Fruit fly (Drosophila melanogaster): ENCODE data around the gene nompB.

The nompB gene

dm6 chr2L:21620527-21620926 is 31.3 kb upstream of the nompB start:
- TF ChIP-seq CG17806 (tag; optimal IDR thresholded peaks at IDR 0.05): no peak
- no peak for TF ChIP-seq CG12605 (GFP tag; IDR thresholded peaks at IDR 0.05)
- TF ChIP-seq CG8159 (tag; optimal IDR thresholded peaks at IDR 0.05): no peak
- no peak for TF ChIP-seq CG14655 (GFP tag; optimal IDR thresholded peaks at IDR 0.05)
- TF ChIP-seq gl (tag; optimal IDR thresholded peaks at IDR 0.05): no peak
- TF ChIP-seq Ets98B (GFP tag; IDR thresholded peaks at IDR 0.05): no peak
- no peak for TF ChIP-seq CG10348 (GFP tag; IDR thresholded peaks at IDR 0.05)
- TF ChIP-seq rn (GFP tag; IDR thresholded peaks at IDR 0.05): no peak
- no peak for TF ChIP-seq CG9948 (tag; optimal IDR thresholded peaks at IDR 0.05)
- no peak for TF ChIP-seq Snoo (tag; optimal IDR thresholded peaks at IDR 0.05)
- TF ChIP-seq CG4496 (GFP tag; IDR thresholded peaks at IDR 0.05): no peak
- no peak for TF ChIP-seq D1 (tag; optimal IDR thresholded peaks at IDR 0.05)

dm6 chr2L:21618738-21619431 is 29.7 kb upstream of the nompB start:
- TF ChIP-seq CG14655 (GFP tag; optimal IDR thresholded peaks at IDR 0.05) (peak; percentile 37), CG15710 (tag; optimal IDR thresholded peaks at IDR 0.05) (peak; percentile 13), CG8159 (tag; optimal IDR thresholded peaks at IDR 0.05) (peak; percentile 34), fd96Ca (GFP tag; IDR thresholded peaks at IDR 0.05) (no peak; the same call in 2 of the 3 replicates), rn (GFP tag; IDR thresholded peaks at IDR 0.05) (no peak), CG8301 (tag; optimal IDR thresholded peaks at IDR 0.05) (peak; percentile 36), CG12605 (GFP tag; IDR thresholded peaks at IDR 0.05) (no peak), CG17806 (tag; optimal IDR thresholded peaks at IDR 0.05) (no peak), gl (tag; optimal IDR thresholded peaks at IDR 0.05) (no peak), CG32121 (GFP tag; IDR thresholded peaks at IDR 0.05) (no peak), Pif1A (GFP tag; optimal IDR thresholded peaks at IDR 0.05) (peak; percentile 22), Ets98B (GFP tag; IDR thresholded peaks at IDR 0.05) (no peak), CG10348 (GFP tag; IDR thresholded peaks at IDR 0.05) (no peak), CG4496 (GFP tag; IDR thresholded peaks at IDR 0.05) (no peak; the same call in 2 of the 3 replicates), CG9948 (tag; optimal IDR thresholded peaks at IDR 0.05) (peak; percentile 19), Pif1B (GFP tag; optimal IDR thresholded peaks at IDR 0.05) (no peak), EcR (GFP tag; optimal IDR thresholded peaks at IDR 0.05) (no peak), CG34367 (tag; optimal IDR thresholded peaks at IDR 0.05) (no peak), Snoo (tag; optimal IDR thresholded peaks at IDR 0.05) (no peak)

- TF ChIP-seq EcR (GFP tag; optimal IDR thresholded peaks at IDR 0.05): no peak
- no peak for TF ChIP-seq D1 (tag; optimal IDR thresholded peaks at IDR 0.05)
- TF ChIP-seq rn (GFP tag; IDR thresholded peaks at IDR 0.05): no peak
- no peak for TF ChIP-seq CG32121 (GFP tag; IDR thresholded peaks at IDR 0.05)
- no peak for TF ChIP-seq CG17806 (tag; optimal IDR thresholded peaks at IDR 0.05)
- no peak for TF ChIP-seq CG10348 (GFP tag; IDR thresholded peaks at IDR 0.05)
- no peak for TF ChIP-seq Pif1B (GFP tag; optimal IDR thresholded peaks at IDR 0.05)
Observed at dm6 chr2L:21617949-21618348, 28.7 kb upstream of the nompB start.

dm6 chr2L:21573226-21573791 is 15.9 kb downstream of the nompB start, which contains the start of gene Lamp1:
Gene Lamp1 (plus strand): TSS chr2L:21573389.
- TF ChIP-seq Pif1B (GFP tag; optimal IDR thresholded peaks at IDR 0.05) (no peak), CG12605 (GFP tag; IDR thresholded peaks at IDR 0.05) (no peak), Snoo (tag; optimal IDR thresholded peaks at IDR 0.05) (no peak), CG14655 (GFP tag; optimal IDR thresholded peaks at IDR 0.05) (no peak), CG15710 (tag; optimal IDR thresholded peaks at IDR 0.05) (peak; percentile 30), CG17806 (tag; optimal IDR thresholded peaks at IDR 0.05) (no peak), CG13204 (GFP tag; optimal IDR thresholded peaks at IDR 0.05) (no peak), D1 (tag; optimal IDR thresholded peaks at IDR 0.05) (peak; percentile 4), CG32121 (GFP tag; IDR thresholded peaks at IDR 0.05) (no peak), Pif1A (GFP tag; optimal IDR thresholded peaks at IDR 0.05) (peak; percentile 14), CG8159 (tag; optimal IDR thresholded peaks at IDR 0.05) (peak; percentile 23), EcR (GFP tag; optimal IDR thresholded peaks at IDR 0.05) (no peak), CG34367 (tag; optimal IDR thresholded peaks at IDR 0.05) (no peak), rn (GFP tag; IDR thresholded peaks at IDR 0.05) (no peak), CG9948 (tag; optimal IDR thresholded peaks at IDR 0.05) (peak; percentile 28), CG10348 (GFP tag; IDR thresholded peaks at IDR 0.05) (no peak), fd96Ca (GFP tag; IDR thresholded peaks at IDR 0.05) (no peak), gl (tag; optimal IDR thresholded peaks at IDR 0.05) (peak; percentile 16)

- TF ChIP-seq fd96Ca (GFP tag; IDR thresholded peaks at IDR 0.05) (no peak), CG9948 (tag; optimal IDR thresholded peaks at IDR 0.05) (no peak), rn (GFP tag; IDR thresholded peaks at IDR 0.05) (no peak), Pif1B (GFP tag; optimal IDR thresholded peaks at IDR 0.05) (no peak), gl (tag; optimal IDR thresholded peaks at IDR 0.05) (no peak)
Observed at dm6 chr2L:21559633-21560032, 29.6 kb downstream of the nompB start.

dm6 chr2L:21558218-21558617 is 31.0 kb downstream of the nompB start:
- TF ChIP-seq D1 (tag; optimal IDR thresholded peaks at IDR 0.05) (no peak), fd96Ca (GFP tag; IDR thresholded peaks at IDR 0.05) (no peak), CG34367 (tag; optimal IDR thresholded peaks at IDR 0.05) (no peak), CG14655 (GFP tag; optimal IDR thresholded peaks at IDR 0.05) (no peak), CG9948 (tag; optimal IDR thresholded peaks at IDR 0.05) (no peak), Pif1A (GFP tag; optimal IDR thresholded peaks at IDR 0.05) (no peak), gl (tag; optimal IDR thresholded peaks at IDR 0.05) (no peak)

Measured in whole organism, pupa.